Fruit fly (Drosophila melanogaster) whole organism, embryonic: ENCODE data around the gene CG2955.
A peak's percentile ranks its signal among the peaks of the same experiment; 100 is the strongest.

Experiments used
- ATbp ChIP-seq: fragments of 200-800 bp; sonication (Bioruptor generic); optimal IDR thresholded peaks from 2 replicates; lab custom pipeline; 2017; ENCODE audit warnings: missing biosample characterization, mild to moderate bottlenecking, missing genetic modification characterization, missing genetic modification reagents
- Blimp-1 ChIP-seq: fragments of 200-800 bp; sonication (Bioruptor generic); optimal IDR thresholded peaks from 3 replicates; lab custom pipeline; 2018; ENCODE audit warnings: missing biosample characterization, missing genetic modification characterization, mild to moderate bottlenecking, moderate library complexity, missing genetic modification reagents
- CG10979 ChIP-seq: fragments of 200-800 bp; sonication (Bioruptor generic); optimal IDR thresholded peaks from 2 replicates; lab custom pipeline; 2018; ENCODE audit warnings: missing biosample characterization, mild to moderate bottlenecking, missing genetic modification characterization, moderate library complexity
- CG11695 ChIP-seq: fragments of 200-800 bp; sonication (Bioruptor generic); IDR thresholded peaks from 3 replicates; pipeline ENCODE4 v1.3.6; 2022; ENCODE audit warnings: missing biosample characterization, missing genetic modification characterization
- CG12299 ChIP-seq: fragments of 200-800 bp; sonication (Bioruptor generic); optimal IDR thresholded peaks from 2 replicates; lab custom pipeline; 2018; ENCODE audit warnings: missing biosample characterization, mild to moderate bottlenecking, missing genetic modification characterization
- CG13287 ChIP-seq: fragments of 200-800 bp; sonication (Bioruptor generic); IDR thresholded peaks from 2 replicates; pipeline ENCODE4 v1.3.6; 2022; ENCODE audit warnings: missing biosample characterization, missing genetic modification characterization; ENCODE audit not compliant: partially characterized antibody
- CG13894 ChIP-seq: fragments of 200-800 bp; sonication (Bioruptor generic); optimal IDR thresholded peaks from 3 replicates; lab custom pipeline; 2018; ENCODE audit warnings: missing biosample characterization, mild to moderate bottlenecking, missing genetic modification characterization, moderate library complexity
- CG14441 ChIP-seq: fragments of 200-800 bp; sonication (Bioruptor generic); IDR thresholded peaks from 2 replicates; pipeline ENCODE4 v1.3.6; 2022; ENCODE audit warnings: missing biosample characterization, missing genetic modification characterization
- CG14710 ChIP-seq: fragments of 200-800 bp; sonication (Bioruptor generic); optimal IDR thresholded peaks from 3 replicates; lab custom pipeline; 2019; ENCODE audit warnings: missing biosample characterization, mild to moderate bottlenecking, missing genetic modification characterization, moderate library complexity
- CG15601 ChIP-seq: fragments of 200-800 bp; sonication (Bioruptor generic); optimal IDR thresholded peaks from 3 replicates; lab custom pipeline; 2019; ENCODE audit warnings: missing biosample characterization, mild to moderate bottlenecking, missing genetic modification characterization, moderate library complexity
- CG16813 ChIP-seq: fragments of 200-800 bp; sonication (Bioruptor generic); IDR thresholded peaks from 3 replicates; pipeline ENCODE4 v1.3.6; 2022; ENCODE audit warnings: missing biosample characterization, missing genetic modification characterization; ENCODE audit not compliant: partially characterized antibody
- CG2120 ChIP-seq: fragments of 200-800 bp; sonication (Bioruptor generic); optimal IDR thresholded peaks from 3 replicates; lab custom pipeline; 2016; ENCODE audit warnings: missing biosample characterization, missing genetic modification characterization
- CG31441 ChIP-seq: fragments of 200-800 bp; sonication (Bioruptor generic); IDR thresholded peaks from 2 replicates; pipeline ENCODE4 v1.3.6; 2022; ENCODE audit warnings: missing biosample characterization, missing genetic modification characterization
- CG5180 ChIP-seq: fragments of 200-800 bp; sonication (Bioruptor generic); optimal IDR thresholded peaks from 3 replicates; lab custom pipeline; 2017; ENCODE audit warnings: missing biosample characterization, missing genetic modification characterization, mild to moderate bottlenecking, moderate library complexity, missing genetic modification reagents
- CG8478 ChIP-seq: fragments of >200 bp; optimal IDR thresholded peaks from 2 replicates; lab custom pipeline; 2018
- CTCF ChIP-seq: fragments of 200-800 bp; sonication (Bioruptor generic); optimal IDR thresholded peaks from 2 replicates; lab custom pipeline; 2017; ENCODE audit warnings: missing biosample characterization, mild to moderate bottlenecking, missing genetic modification characterization, moderate library complexity
- Doc3 ChIP-seq: fragments of 200-800 bp; sonication (Bioruptor generic); IDR thresholded peaks from 3 replicates; pipeline ENCODE4 v1.3.6; 2022; ENCODE audit warnings: missing biosample characterization, missing genetic modification characterization; ENCODE audit not compliant: partially characterized antibody
- ERR ChIP-seq: fragments of 200-800 bp; sonication (Bioruptor generic); optimal IDR thresholded peaks from 2 replicates; lab custom pipeline; 2016; ENCODE audit warnings: missing biosample characterization, missing genetic modification characterization
- Ets65A ChIP-seq: fragments of 200-800 bp; sonication (Bioruptor generic); peaks from one replicate; lab custom pipeline; 2016; ENCODE audit warnings: missing biosample characterization, missing genetic modification characterization
- Fer3 ChIP-seq: fragments of 200-800 bp; sonication (Bioruptor generic); optimal IDR thresholded peaks from 2 replicates; lab custom pipeline; 2018; ENCODE audit warnings: missing biosample characterization, mild to moderate bottlenecking, missing genetic modification characterization, moderate library complexity
- HHEX ChIP-seq: fragments of 200-800 bp; sonication (Bioruptor generic); optimal IDR thresholded peaks from 3 replicates; lab custom pipeline; 2017; ENCODE audit warnings: missing biosample characterization, mild to moderate bottlenecking, missing genetic modification characterization, missing genetic modification reagents
- Hmx ChIP-seq: fragments of 200-800 bp; sonication (Bioruptor generic); optimal IDR thresholded peaks from 2 replicates; lab custom pipeline; 2016; ENCODE audit warnings: missing biosample characterization, missing genetic modification characterization
- MBD-R2 ChIP-seq: fragments of 200-800 bp; sonication (Bioruptor generic); IDR thresholded peaks from 2 replicates; pipeline ENCODE4 v1.3.6; 2022; ENCODE audit warnings: missing biosample characterization, missing genetic modification characterization
- Med ChIP-seq: fragments of 200-800 bp; sonication (Bioruptor generic); peaks from one replicate; lab custom pipeline; 2016; ENCODE audit warnings: missing biosample characterization, missing genetic modification characterization, mild to moderate bottlenecking, inconsistent platforms, moderate library complexity
- PHDP ChIP-seq: fragments of 200-800 bp; sonication (Bioruptor generic); optimal IDR thresholded peaks from 3 replicates; lab custom pipeline; 2018; ENCODE audit warnings: missing biosample characterization, mild to moderate bottlenecking, missing genetic modification characterization, moderate library complexity
- Stat92E ChIP-seq, 3 experiments: fragments of >200 bp in 2 of 3; fragments of 200-800 bp in 1 of 3; sonication (Bioruptor generic) in 1 of 3; optimal IDR thresholded peaks; 2 replicates each; lab custom pipeline; 2017 to 2019; ENCODE audit warnings: missing biosample characterization in 3 of 3, missing genetic modification characterization in 3 of 3, mild to moderate bottlenecking in 1 of 3, moderate library complexity in 1 of 3
- Vsx1 ChIP-seq: fragments of 200-800 bp; sonication (Bioruptor generic); optimal IDR thresholded peaks from 2 replicates; lab custom pipeline; 2017; ENCODE audit warnings: missing biosample characterization, mild to moderate bottlenecking, missing genetic modification characterization, missing genetic modification reagents
- chinmo ChIP-seq: fragments of 200-800 bp; sonication (Bioruptor generic); IDR thresholded peaks from 4 replicates; pipeline ENCODE4 v1.3.6; 2022; ENCODE audit warnings: missing biosample characterization, missing genetic modification characterization; ENCODE audit not compliant: partially characterized antibody
- chn ChIP-seq: fragments of 200-800 bp; sonication (Bioruptor generic); optimal IDR thresholded peaks from 2 replicates; lab custom pipeline; 2016; ENCODE audit warnings: missing biosample characterization, missing genetic modification characterization
- fd64A ChIP-seq: fragments of 200-800 bp; sonication (Bioruptor generic); optimal IDR thresholded peaks from 3 replicates; lab custom pipeline; 2018; ENCODE audit warnings: missing biosample characterization, mild to moderate bottlenecking, missing genetic modification characterization
- gfzf ChIP-seq: fragments of 200-800 bp; sonication (Bioruptor generic); optimal IDR thresholded peaks from 2 replicates; lab custom pipeline; 2016; ENCODE audit warnings: missing biosample characterization, mild to moderate bottlenecking, missing genetic modification characterization, moderate library complexity
- gt ChIP-seq: fragments of 200-800 bp; sonication (Bioruptor generic); IDR thresholded peaks from 2 replicates; pipeline ENCODE4 v1.3.6; 2022; ENCODE audit warnings: missing biosample characterization, missing genetic modification characterization
- hbn ChIP-seq: fragments of 200-800 bp; sonication (Bioruptor generic); IDR thresholded peaks from 2 replicates; pipeline ENCODE4 v1.3.6; 2022; ENCODE audit warnings: missing biosample characterization, missing genetic modification characterization; ENCODE audit not compliant: partially characterized antibody
- ind ChIP-seq: fragments of 200-800 bp; sonication (Bioruptor generic); optimal IDR thresholded peaks from 3 replicates; lab custom pipeline; 2016; ENCODE audit warnings: missing biosample characterization, missing genetic modification characterization
- kni ChIP-seq: fragments of 200-800 bp; sonication (Bioruptor generic); optimal IDR thresholded peaks from 3 replicates; lab custom pipeline; 2017; ENCODE audit warnings: mild to moderate bottlenecking, missing biosample characterization, missing genetic modification reagents, missing genetic modification characterization
- lab ChIP-seq: fragments of 200-800 bp; sonication (Bioruptor generic); optimal IDR thresholded peaks from 3 replicates; lab custom pipeline; 2017; ENCODE audit warnings: missing biosample characterization, missing genetic modification characterization, mild to moderate bottlenecking, moderate library complexity, missing genetic modification reagents
- lbe ChIP-seq: fragments of 200-800 bp; sonication (Bioruptor generic); optimal IDR thresholded peaks from 2 replicates; lab custom pipeline; 2016; ENCODE audit warnings: missing biosample characterization, mild to moderate bottlenecking, missing genetic modification characterization
- shn ChIP-seq: fragments of 200-800 bp; sonication (Bioruptor generic); optimal IDR thresholded peaks from 3 replicates; lab custom pipeline; 2016; ENCODE audit warnings: missing biosample characterization, missing genetic modification characterization
- sna ChIP-seq: fragments of 200-800 bp; sonication (Bioruptor generic); IDR thresholded peaks from 2 replicates; pipeline ENCODE4 v1.3.6; 2022; ENCODE audit warnings: missing biosample characterization, missing genetic modification characterization; ENCODE audit not compliant: partially characterized antibody
- sr ChIP-seq: fragments of 200-800 bp; sonication (Bioruptor generic); IDR thresholded peaks from 3 replicates; pipeline ENCODE4 v1.3.6; 2022; ENCODE audit warnings: missing biosample characterization, missing genetic modification characterization
- stc ChIP-seq: fragments of 200-800 bp; sonication (Bioruptor generic); IDR thresholded peaks from 2 replicates; pipeline ENCODE4 v1.3.6; 2022; ENCODE audit warnings: missing biosample characterization, missing genetic modification characterization
- sug ChIP-seq: fragments of 200-800 bp; optimal IDR thresholded peaks from 2 replicates; lab custom pipeline; 2019; ENCODE audit warnings: missing biosample characterization, mild to moderate bottlenecking, missing genetic modification characterization, moderate library complexity
- unc-4 ChIP-seq: fragments of 200-800 bp; sonication (Bioruptor generic); IDR thresholded peaks from 2 replicates; pipeline ENCODE4 v1.3.6; 2022; ENCODE audit warnings: missing biosample characterization, missing genetic modification characterization; ENCODE audit not compliant: partially characterized antibody
- zf30C ChIP-seq: fragments of 200-800 bp; sonication (Bioruptor generic); optimal IDR thresholded peaks from 3 replicates; lab custom pipeline; 2018; ENCODE audit warnings: missing biosample characterization, mild to moderate bottlenecking, missing genetic modification characterization

Gene CG2955

DNA sequence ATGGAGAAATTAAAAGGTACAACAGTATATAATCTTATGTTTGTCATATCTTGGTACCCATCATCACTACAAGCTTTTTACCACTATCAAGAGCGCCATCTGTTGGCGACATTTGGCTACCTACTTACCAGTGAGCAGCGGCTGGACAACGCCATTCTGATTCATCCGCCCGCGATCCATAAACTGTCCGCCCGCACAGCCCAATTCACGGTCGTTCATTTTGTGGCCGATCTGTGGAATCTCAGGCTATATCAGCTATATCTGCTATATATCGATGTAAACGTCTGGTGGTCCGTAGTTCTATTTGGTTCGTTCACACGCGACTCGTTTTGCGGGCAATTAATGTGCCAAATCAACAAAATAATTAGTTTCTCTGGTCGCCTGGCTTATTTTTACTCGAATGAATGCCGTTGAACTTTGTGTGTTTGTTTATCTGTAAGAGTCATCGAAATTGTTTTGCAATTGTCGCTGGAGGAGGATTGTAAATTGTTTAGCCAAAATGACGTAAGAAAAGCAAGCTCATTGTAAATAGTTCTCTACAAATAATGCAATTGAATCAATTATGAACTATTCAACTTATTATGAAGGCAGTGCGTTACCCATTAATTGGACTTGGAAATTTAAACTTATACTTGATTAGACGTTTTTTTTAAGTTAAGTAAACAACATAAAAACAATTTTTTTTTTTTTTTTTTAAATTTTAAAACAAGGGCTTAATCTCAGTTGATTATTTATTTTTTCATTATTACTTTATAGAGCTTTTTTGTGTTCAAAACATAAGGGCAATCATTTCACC, 47.5 kb downstream of the CG2955 start (continued):
- TF ChIP-seq lab (GFP tag; lab: Kevin White, UChicago): peak; percentile 22
- 0 out of 4 replicates have a peak, but pooled peaks have one; percentile 20 for TF ChIP-seq chinmo (GFP tag; lab: Robert Waterston, UW)
- no peak for TF ChIP-seq zf30C (GFP tag; lab: Kevin White, UChicago)
- no peak for TF ChIP-seq Hmx (GFP tag; lab: Kevin White, UChicago)
- TF ChIP-seq CG8478 (lab: Kevin White, UChicago): no peak
- TF ChIP-seq CG10979: peak; percentile 95
- TF ChIP-seq CG14710: no peak

DNA sequence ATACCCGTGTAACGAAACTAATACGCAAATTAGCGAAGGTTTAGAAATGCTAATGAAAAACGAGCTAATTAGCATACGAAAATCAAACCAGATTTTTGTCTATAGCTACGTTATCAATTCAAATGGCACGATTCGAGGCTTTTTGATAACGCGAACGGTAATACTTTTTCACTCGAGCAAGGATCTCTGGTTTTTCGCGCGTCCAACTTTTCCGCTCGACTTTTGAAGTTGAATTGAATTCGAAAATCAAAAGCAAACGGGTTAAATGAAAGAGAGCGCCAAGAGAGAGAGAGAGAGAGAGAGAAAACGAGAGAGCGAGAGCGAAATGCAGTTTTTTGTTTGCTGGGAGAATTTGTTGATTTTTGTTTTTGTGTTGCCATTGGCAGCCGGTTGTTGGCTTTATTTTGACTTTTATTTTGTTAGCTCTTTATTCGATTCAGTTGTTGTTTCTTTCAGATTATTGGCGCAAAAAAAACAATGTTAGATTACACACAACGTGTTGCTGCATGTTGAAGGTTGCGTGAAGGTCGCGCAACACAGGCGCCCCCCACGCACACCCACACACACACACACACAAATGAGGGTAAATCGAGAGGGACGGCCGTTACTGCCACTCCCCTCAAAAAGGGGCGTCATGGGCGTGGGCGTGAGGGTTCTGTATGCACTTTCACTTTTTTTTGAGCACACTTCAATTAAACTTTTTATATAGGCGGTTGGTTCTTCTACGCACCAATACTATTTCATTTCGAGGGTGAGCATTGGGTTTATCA, 48.2 kb downstream of the CG2955 start:
- TF ChIP-seq fd64A (GFP tag; lab: Kevin White, UChicago) (peak; percentile 19), kni (GFP tag; lab: Kevin White, UChicago) (peak; percentile 18), chn (peak; percentile 15), Blimp-1 (GFP tag; lab: Kevin White, UChicago) (peak; percentile 94), CTCF (GFP tag; lab: Kevin White, UChicago) (peak; percentile 22), Vsx1 (GFP tag; lab: Kevin White, UChicago) (peak; percentile 31), CG15601 (peak; percentile 7), Doc3 (peak; percentile 54; the same call in 1 of the 3 replicates), unc-4 (GFP tag; lab: Robert Waterston, UW) (peak; percentile 27; the same call in 1 of the 2 replicates), CG13287 (GFP tag; lab: Robert Waterston, UW) (peak; percentile 34), HHEX (GFP tag; lab: Kevin White, UChicago) (peak; percentile 35), CG14441 (GFP tag; lab: Robert Waterston, UW) (peak; percentile 5; the same call in 1 of the 2 replicates), ERR (GFP tag; lab: Kevin White, UChicago) (peak; percentile 99), Fer3 (tag; lab: Kevin White, UChicago) (peak; percentile 4), Med (GFP tag; lab: Kevin White, UChicago) (peak; percentile 78), Stat92E (GFP tag; optimal IDR thresholded peaks at IDR 0.05; lab: Kevin White, UChicago) (no peak), CG16813 (GFP tag; lab: Robert Waterston, UW) (no peak), chinmo (GFP tag; lab: Robert Waterston, UW) (peak; percentile 94; the same call in 2 of the 4 replicates), CG12299 (tag; lab: Kevin White, UChicago) (peak; percentile 11), CG5180 (GFP tag; lab: Kevin White, UChicago) (peak; percentile 10), sug (tag; lab: Kevin White, UChicago) (peak; percentile 87), CG11695 (0 out of 3 replicates have a peak, but pooled peaks have one; percentile 18), PHDP (peak; percentile 5), Ets65A (GFP tag; lab: Kevin White, UChicago) (peak; percentile 47), CG13894 (tag; lab: Kevin White, UChicago) (peak; percentile 60), lbe (GFP tag; lab: Kevin White, UChicago) (peak; percentile 49), MBD-R2 (GFP tag; lab: Robert Waterston, UW) (no peak), gt (GFP tag; lab: Robert Waterston, UW) (no peak), sr (GFP tag; lab: Robert Waterston, UW) (peak; percentile 92), gfzf (GFP tag; lab: Kevin White, UChicago) (peak; percentile 20), hbn (GFP tag; lab: Robert Waterston, UW) (no peak), CG31441 (GFP tag; lab: Robert Waterston, UW) (no peak; the same call in 1 of the 2 replicates), stc (GFP tag; lab: Robert Waterston, UW) (peak; percentile 13; the same call in 1 of the 2 replicates), ATbp (GFP tag; lab: Kevin White, UChicago) (peak; percentile 36), ind (no peak), CG2120 (GFP tag; lab: Kevin White, UChicago) (peak; percentile 4), sna (GFP tag; lab: Robert Waterston, UW) (peak; percentile 41; the same call in 1 of the 2 replicates), shn (GFP tag; lab: Kevin White, UChicago) (peak; percentile 4)
